Comparison of ENCODE assay signal across 6 worm cellular contexts in the genomic region with DNA sequence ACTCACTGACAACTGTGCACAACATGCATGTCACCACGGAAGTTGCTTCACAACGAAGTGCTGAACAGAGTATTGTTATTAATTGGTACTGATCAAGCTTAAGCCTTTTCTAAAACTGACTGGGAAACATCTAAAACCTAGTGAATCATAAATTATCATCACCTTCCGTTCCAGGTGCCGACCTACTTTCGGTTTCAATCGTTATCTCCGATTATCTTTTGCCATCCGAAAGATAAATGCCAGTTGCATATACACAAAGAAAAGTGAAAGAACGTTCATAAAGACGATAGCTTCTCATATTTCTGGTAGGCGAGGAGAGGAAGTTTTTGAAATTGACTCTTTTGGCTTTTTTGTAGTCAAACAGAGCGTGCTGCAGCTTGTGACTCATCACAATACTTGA.
TF ChIP-seq lines count a peak whose summit lies in the region.

No protein-coding gene starts in this region.

TF ChIP-seq in whole organism, L1 larva, 84 proteins besides CTCF, POLR2A, EP300 and RAD21:
- no peak for TF ChIP-seq unc-30 (tag; optimal IDR thresholded peaks at IDR 0.05; lab: Kevin White, UChicago)
- no peak for TF ChIP-seq ama-1 (optimal IDR thresholded peaks at IDR 0.05; lab: Kevin White, UChicago)
- no peak for TF ChIP-seq C04F5.9 (tag; optimal IDR thresholded peaks at IDR 0.05; lab: Kevin White, UChicago)
- TF ChIP-seq hlh-4 (tag; optimal IDR thresholded peaks at IDR 0.05; lab: Kevin White, UChicago): no peak
- TF ChIP-seq nhr-11 (tag; optimal IDR thresholded peaks at IDR 0.05; lab: Kevin White, UChicago): no peak
- peak in 2 of 6 experiments; percentile 50 to 70 for TF ChIP-seq elt-3 (tag; optimal IDR thresholded peaks at IDR 0.05; lab: Kevin White, UChicago)
- TF ChIP-seq nhr-28 (tag; optimal IDR thresholded peaks at IDR 0.05; lab: Kevin White, UChicago): no peak
- no peak for TF ChIP-seq unc-98 (GFP tag; IDR thresholded peaks at IDR 0.05; lab: Robert Waterston, UW)
- TF ChIP-seq nhr-20 (tag; optimal IDR thresholded peaks at IDR 0.05; lab: Kevin White, UChicago): no peak
- TF ChIP-seq blmp-1 (tag; optimal IDR thresholded peaks at IDR 0.05; lab: Kevin White, UChicago): peak; percentile 98
- no peak for TF ChIP-seq vab-15 (tag; optimal IDR thresholded peaks at IDR 0.05; lab: Kevin White, UChicago)
- no peak for TF ChIP-seq dsc-1 (tag; optimal IDR thresholded peaks at IDR 0.05; lab: Kevin White, UChicago)
- no peak for TF ChIP-seq mdl-1 (tag; optimal IDR thresholded peaks at IDR 0.05; lab: Kevin White, UChicago)
- no peak for TF ChIP-seq jun-1 (tag; optimal IDR thresholded peaks at IDR 0.05; lab: Kevin White, UChicago)

TF ChIP-seq in whole organism, L2 larva, 48 proteins besides CTCF, POLR2A, EP300 and RAD21:
- no peak for TF ChIP-seq ceh-16 (tag; optimal IDR thresholded peaks at IDR 0.05; lab: Kevin White, UChicago)
- TF ChIP-seq fos-1 (tag; optimal IDR thresholded peaks at IDR 0.05; lab: Kevin White, UChicago): peak; percentile 17
- peak; percentile 84 for TF ChIP-seq blmp-1 (tag; optimal IDR thresholded peaks at IDR 0.05; lab: Kevin White, UChicago; ENCODE audit: insufficient read depth)

TF ChIP-seq in whole organism, L3 larva, 47 proteins besides CTCF, POLR2A, EP300 and RAD21:
- TF ChIP-seq lsy-12 (tag; optimal IDR thresholded peaks at IDR 0.05; lab: Kevin White, UChicago) (no peak), nhr-43 (tag; optimal IDR thresholded peaks at IDR 0.05; lab: Kevin White, UChicago; ENCODE audit: poor library complexity, severe bottlenecking) (peak; percentile 10), nhr-23 (tag; optimal IDR thresholded peaks at IDR 0.05; lab: Kevin White, UChicago) (peak; percentile 4), ztf-11 (tag; optimal IDR thresholded peaks at IDR 0.05; lab: Kevin White, UChicago) (no peak)

TF ChIP-seq in whole organism, L4 larva, 104 proteins besides CTCF, POLR2A, EP300 and RAD21:
- TF ChIP-seq nhr-28 (tag; optimal IDR thresholded peaks at IDR 0.05; lab: Kevin White, UChicago) (peak; percentile 0), mxl-3 (GFP tag; optimal IDR thresholded peaks at IDR 0.05; lab: Kevin White, UChicago) (no peak), hlh-11 (tag; optimal IDR thresholded peaks at IDR 0.05; lab: Kevin White, UChicago) (peak; percentile 6)
TF ChIP-seq in whole organism, L4 larva: peak in this region for 2.

TF ChIP-seq in whole organism, midembryonic, 9 proteins besides CTCF, POLR2A, EP300 and RAD21:
- TF ChIP-seq ref-1 (GFP tag; conservative IDR thresholded peaks at IDR 0.05; lab: Robert Waterston, UW) (no peak), med-1 (GFP tag; optimal IDR thresholded peaks at IDR 0.05; lab: Kevin White, UChicago; ENCODE audit: insufficient read depth) (no peak), cog-1 (tag; optimal IDR thresholded peaks at IDR 0.05; lab: Kevin White, UChicago) (no peak), klf-2 (GFP tag; conservative IDR thresholded peaks at IDR 0.05; lab: Robert Waterston, UW) (no peak), ztf-29 (GFP tag; IDR thresholded peaks at IDR 0.05; lab: Robert Waterston, UW) (0 out of 2 replicates have a peak, but pooled peaks have one; percentile 37), ztf-23 (GFP tag; IDR thresholded peaks at IDR 0.05; lab: Robert Waterston, UW) (no peak)

TF ChIP-seq in whole organism, mixed stage, embryonic, 35 proteins besides CTCF, POLR2A, EP300 and RAD21:
- TF ChIP-seq M03D4.4 (tag; optimal IDR thresholded peaks at IDR 0.05; lab: Kevin White, UChicago) (no peak), pha-4 (tag; optimal IDR thresholded peaks at IDR 0.05; lab: Kevin White, UChicago) (no peak), nhr-2 (tag; optimal IDR thresholded peaks at IDR 0.05; lab: Kevin White, UChicago) (no peak), mls-2 (tag; optimal IDR thresholded peaks at IDR 0.05; lab: Kevin White, UChicago) (no peak), sem-2 (GFP tag; optimal IDR thresholded peaks at IDR 0.05; lab: Kevin White, UChicago) (no peak), unc-39 (tag; optimal IDR thresholded peaks at IDR 0.05; lab: Kevin White, UChicago) (no peak), hlh-1 (tag; optimal IDR thresholded peaks at IDR 0.05; lab: Kevin White, UChicago) (no peak), sptf-1 (tag; optimal IDR thresholded peaks at IDR 0.05; lab: Kevin White, UChicago) (no peak), zip-8 (tag; optimal IDR thresholded peaks at IDR 0.05; lab: Kevin White, UChicago) (no peak), ces-1 (GFP tag; optimal IDR thresholded peaks at IDR 0.05; lab: Kevin White, UChicago) (no peak), ceh-43 (GFP tag; optimal IDR thresholded peaks at IDR 0.05; lab: Kevin White, UChicago) (no peak), blmp-1 (tag; optimal IDR thresholded peaks at IDR 0.05; lab: Kevin White, UChicago) (peak; percentile 92), cnd-1 (tag; optimal IDR thresholded peaks at IDR 0.05; lab: Kevin White, UChicago) (no peak), elt-1 (tag; optimal IDR thresholded peaks at IDR 0.05; lab: Kevin White, UChicago; ENCODE audit: borderline replicate concordance, insufficient read depth) (peak; percentile 74), mep-1 (tag; optimal IDR thresholded peaks at IDR 0.05; lab: Kevin White, UChicago) (no peak), nhr-12 (tag; optimal IDR thresholded peaks at IDR 0.05; lab: Kevin White, UChicago) (no peak), lin-32 (GFP tag; optimal IDR thresholded peaks at IDR 0.05; lab: Kevin White, UChicago) (no peak), nhr-28 (tag; optimal IDR thresholded peaks at IDR 0.05; lab: Kevin White, UChicago) (no peak), drap-1 (GFP tag; optimal IDR thresholded peaks at IDR 0.05; lab: Kevin White, UChicago) (no peak), ztf-11 (tag; optimal IDR thresholded peaks at IDR 0.05; lab: Kevin White, UChicago) (no peak), mab-5 (tag; optimal IDR thresholded peaks at IDR 0.05; lab: Kevin White, UChicago) (no peak), flh-1 (GFP tag; optimal IDR thresholded peaks at IDR 0.05; lab: Kevin White, UChicago) (no peak), unc-120 (tag; optimal IDR thresholded peaks at IDR 0.05; lab: Kevin White, UChicago; ENCODE audit: poor library complexity, severe bottlenecking) (no peak), unc-62 (GFP tag; optimal IDR thresholded peaks at IDR 0.05; lab: Kevin White, UChicago) (peak; percentile 0), ceh-83 (GFP tag; optimal IDR thresholded peaks at IDR 0.05; lab: Kevin White, UChicago) (no peak), bed-3 (GFP tag; optimal IDR thresholded peaks at IDR 0.05; lab: Kevin White, UChicago) (no peak), tbx-8 (GFP tag; optimal IDR thresholded peaks at IDR 0.05; lab: Kevin White, UChicago) (no peak), lsy-2 (tag; optimal IDR thresholded peaks at IDR 0.05; lab: Kevin White, UChicago) (no peak), ham-2 (GFP tag; optimal IDR thresholded peaks at IDR 0.05; lab: Kevin White, UChicago) (peak; percentile 15), nhr-237 (tag; optimal IDR thresholded peaks at IDR 0.05; lab: Kevin White, UChicago) (no peak), ceh-39 (tag; optimal IDR thresholded peaks at IDR 0.05; lab: Kevin White, UChicago) (no peak), elt-3 (tag; optimal IDR thresholded peaks at IDR 0.05; lab: Kevin White, UChicago) (peak; percentile 88), snpc-4 (tag; optimal IDR thresholded peaks at IDR 0.05; lab: Kevin White, UChicago) (no peak), lin-13 (tag; optimal IDR thresholded peaks at IDR 0.05; lab: Kevin White, UChicago) (no peak), nhr-76 (tag; optimal IDR thresholded peaks at IDR 0.05; lab: Kevin White, UChicago) (no peak)

Comparison
In these comparisons a context has a peak if more than half of its experiments do, and no peak if none do; other contexts are left out.
1. Of the 29 proteins assayed by ChIP-seq in both whole organism, L4 larva and whole organism, L1 larva: peak only in whole organism, L4 larva: nhr-28; only in whole organism, L1 larva: none; in both: none; in neither: 28.